Worm (Caenorhabditis elegans) whole organism, L1 larva: Measurements from ENCODE around the gene C49A9.5.

ENCODE experiments used
- C34B4.2 ChIP-seq: sonication (generic microtip); optimal IDR thresholded peaks from 2 replicates; lab custom pipeline; 2017; ENCODE audit warnings: mild to moderate bottlenecking, missing genetic modification characterization, missing compliant biosample characterization
- F16B12.6 ChIP-seq: fragments of 150-350 bp; optimal IDR thresholded peaks from 2 replicates; lab custom pipeline; 2014; ENCODE audit warnings: missing biosample characterization, missing genetic modification characterization
- blmp-1 ChIP-seq: fragments of 150-350 bp; optimal IDR thresholded peaks from 2 replicates; lab custom pipeline; 2014; ENCODE audit warnings: missing biosample characterization, missing genetic modification characterization
- ces-1 ChIP-seq: fragments of 150-350 bp; optimal IDR thresholded peaks from 2 replicates; lab custom pipeline; 2014; ENCODE audit warnings: missing biosample characterization, missing genetic modification reagents, missing genetic modification characterization
- dpl-1 ChIP-seq, 3 experiments: fragments of 150-350 bp in 2 of 3; sonication (generic microtip) in 1 of 3; optimal IDR thresholded peaks; 2 replicates each; lab custom pipeline; 2014 to 2017; ENCODE audit warnings: missing biosample characterization in 3 of 3, missing genetic modification characterization in 3 of 3, missing genetic modification reagents in 3 of 3
- dsc-1 ChIP-seq: sonication (generic microtip); optimal IDR thresholded peaks from 2 replicates; lab custom pipeline; 2016; ENCODE audit warnings: mild to moderate bottlenecking, missing genetic modification characterization, missing compliant biosample characterization
- efl-3 ChIP-seq: fragments of 200-800 bp; sonication (Bioruptor generic); optimal IDR thresholded peaks from 2 replicates; lab custom pipeline; 2018; ENCODE audit warnings: mild to moderate bottlenecking, missing genetic modification characterization, missing compliant biosample characterization
- egl-13 ChIP-seq: sonication (generic microtip); optimal IDR thresholded peaks from 2 replicates; lab custom pipeline; 2016; ENCODE audit warnings: missing genotype, missing genetic modification reagents, missing genetic modification characterization, missing compliant biosample characterization
- egl-27 ChIP-seq, 2 experiments: fragments of 150-350 bp in 1 of 2; sonication (generic microtip); optimal IDR thresholded peaks; 3 replicates each; lab custom pipeline; 2017 to 2018; ENCODE audit warnings: missing biosample characterization in 2 of 2, missing genetic modification characterization in 2 of 2, missing genetic modification reagents in 2 of 2
- elt-2 ChIP-seq: sonication (generic microtip); optimal IDR thresholded peaks from 2 replicates; lab custom pipeline; 2016; ENCODE audit warnings: missing genetic modification characterization, mild to moderate bottlenecking, inconsistent platforms, missing compliant biosample characterization, missing genetic modification reagents
- elt-3 ChIP-seq, 6 experiments: fragments of 150-350 bp in 1 of 6; sonication (generic microtip); optimal IDR thresholded peaks; 2 replicates each; lab custom pipeline; 2017 to 2018; ENCODE audit warnings: missing biosample characterization in 6 of 6, missing genetic modification characterization in 6 of 6, inconsistent platforms in 1 of 6
- fkh-10 ChIP-seq: sonication (generic microtip); optimal IDR thresholded peaks from 2 replicates; lab custom pipeline; 2017; ENCODE audit warnings: missing biosample characterization, missing genetic modification reagents, missing genetic modification characterization
- fkh-4 ChIP-seq: sonication (generic microtip); optimal IDR thresholded peaks from 2 replicates; lab custom pipeline; 2016; ENCODE audit warnings: missing compliant biosample characterization, missing genetic modification characterization, borderline replicate concordance
- grh-1 ChIP-seq: fragments of 200-800 bp; sonication (Bioruptor generic); IDR thresholded peaks from 2 replicates; pipeline ENCODE4 v1.3.6; 2022; ENCODE audit warnings: missing genetic modification reagents, missing genetic modification characterization, missing compliant biosample characterization
- isw-1 ChIP-seq: fragments of 200-800 bp; sonication (Bioruptor generic); IDR thresholded peaks from 2 replicates; pipeline ENCODE4 v1.3.6; 2022; ENCODE audit warnings: missing genetic modification characterization, missing compliant biosample characterization
- jun-1 ChIP-seq: fragments of 150-350 bp; optimal IDR thresholded peaks from 2 replicates; lab custom pipeline; 2014; ENCODE audit warnings: missing biosample characterization, missing genetic modification reagents, missing genetic modification characterization
- lin-14 ChIP-seq: fragments of 200-800 bp; sonication (Bioruptor generic); optimal IDR thresholded peaks from 2 replicates; lab custom pipeline; 2018; ENCODE audit warnings: mild to moderate bottlenecking, missing genetic modification characterization, moderate library complexity, missing compliant biosample characterization
- lin-35 ChIP-seq, 2 experiments: fragments of 150-350 bp; optimal IDR thresholded peaks; 2 replicates each; lab custom pipeline; 2014; ENCODE audit warnings: missing biosample characterization in 2 of 2, missing genetic modification characterization in 2 of 2, missing genetic modification reagents in 2 of 2
- lin-39 ChIP-seq: fragments of 150-350 bp; optimal IDR thresholded peaks from 2 replicates; lab custom pipeline; 2014; ENCODE audit warnings: missing biosample characterization, missing genetic modification reagents, missing genetic modification characterization
- lir-3 ChIP-seq: sonication (generic microtip); optimal IDR thresholded peaks from 2 replicates; lab custom pipeline; 2016; ENCODE audit warnings: mild to moderate bottlenecking, missing genetic modification characterization, moderate library complexity, missing compliant biosample characterization; ENCODE audit not compliant: poor library complexity
- lsy-2 ChIP-seq, 2 experiments: fragments of 150-350 bp; optimal IDR thresholded peaks; 2 replicates each; lab custom pipeline; 2014; ENCODE audit warnings: missing biosample characterization in 2 of 2, missing genetic modification characterization in 2 of 2
- nhr-20 ChIP-seq: sonication (generic microtip); optimal IDR thresholded peaks from 2 replicates; lab custom pipeline; 2016; ENCODE audit warnings: mild to moderate bottlenecking, missing genetic modification characterization, missing compliant biosample characterization
- nhr-47 ChIP-seq: sonication (generic microtip); optimal IDR thresholded peaks from 2 replicates; lab custom pipeline; 2016; ENCODE audit warnings: mild to moderate bottlenecking, missing genetic modification characterization, moderate library complexity, missing compliant biosample characterization
- nhr-85 ChIP-seq: sonication (generic microtip); peaks from one replicate; lab custom pipeline; 2016; ENCODE audit warnings: missing genetic modification characterization, inconsistent platforms, missing compliant biosample characterization
- nhr-90 ChIP-seq: sonication (generic microtip); optimal IDR thresholded peaks from 2 replicates; lab custom pipeline; 2016; ENCODE audit warnings: mild to moderate bottlenecking, missing genetic modification characterization, missing compliant biosample characterization; ENCODE audit not compliant: poor library complexity
- pag-3 ChIP-seq: sonication (generic microtip); optimal IDR thresholded peaks from 2 replicates; lab custom pipeline; 2017; ENCODE audit warnings: missing genetic modification characterization, mild to moderate bottlenecking, missing compliant biosample characterization, antibody characterized with exemption, borderline replicate concordance; ENCODE audit not compliant: insufficient read depth
- rnt-1 ChIP-seq: sonication (generic microtip); optimal IDR thresholded peaks from 2 replicates; lab custom pipeline; 2016; ENCODE audit warnings: mild to moderate bottlenecking, missing genetic modification characterization, moderate library complexity, missing compliant biosample characterization
- sptf-1 ChIP-seq: fragments of 150-350 bp; optimal IDR thresholded peaks from 2 replicates; lab custom pipeline; 2014; ENCODE audit warnings: missing biosample characterization, missing genetic modification characterization
- sup-37 ChIP-seq: fragments of 200-800 bp; sonication (Bioruptor generic); optimal IDR thresholded peaks from 2 replicates; lab custom pipeline; 2018; ENCODE audit warnings: mild to moderate bottlenecking, missing genetic modification characterization, missing compliant biosample characterization
- tbx-2 ChIP-seq: sonication (generic microtip); optimal IDR thresholded peaks from 2 replicates; lab custom pipeline; 2016; ENCODE audit warnings: missing genetic modification characterization, missing compliant biosample characterization
- unc-130 ChIP-seq: fragments of 150-350 bp; optimal IDR thresholded peaks from 2 replicates; lab custom pipeline; 2017; ENCODE audit warnings: missing biosample characterization, missing genetic modification characterization, inconsistent platforms
- unc-62 ChIP-seq: fragments of 150-350 bp; optimal IDR thresholded peaks from 2 replicates; lab custom pipeline; 2014; ENCODE audit warnings: missing biosample characterization, missing genetic modification reagents, missing genetic modification characterization
- vab-15 ChIP-seq: sonication (generic microtip); optimal IDR thresholded peaks from 2 replicates; lab custom pipeline; 2017; ENCODE audit warnings: missing genotype, mild to moderate bottlenecking, missing genetic modification characterization, missing compliant biosample characterization
- zip-4 ChIP-seq: fragments of 200-800 bp; sonication (Bioruptor generic); optimal IDR thresholded peaks from 2 replicates; lab custom pipeline; 2018; ENCODE audit warnings: mild to moderate bottlenecking, missing genetic modification characterization, moderate library complexity, missing compliant biosample characterization
- ztf-11 ChIP-seq, 2 experiments: sonication (generic microtip); optimal IDR thresholded peaks; 2 replicates each; lab custom pipeline; 2016 to 2017; ENCODE audit warnings: missing genetic modification characterization in 2 of 2, missing biosample characterization in 1 of 2, missing compliant biosample characterization in 1 of 2
- ztf-4 ChIP-seq: fragments of 150-350 bp; optimal IDR thresholded peaks from 2 replicates; lab custom pipeline; 2014; ENCODE audit warnings: missing biosample characterization, missing genetic modification characterization

The C49A9.5 gene

ce11 chrIV:6206294-6206776 lies 7.1 kb upstream of the C49A9.5 start, which contains the start of gene C49A9.10 (continued):
- TF ChIP-seq pag-3 (tag; lab: Kevin White, UChicago), result no peak
- TF ChIP-seq fkh-10 (GFP tag; lab: Kevin White, UChicago), result no peak
- TF ChIP-seq sup-37 (GFP tag; lab: Kevin White, UChicago), result peak; percentile 86
- peak; percentile 58 for TF ChIP-seq vab-15 (tag; lab: Kevin White, UChicago)
- peak; percentile 53 for TF ChIP-seq jun-1
- peak; percentile 58 for TF ChIP-seq F16B12.6 (tag; lab: Kevin White, UChicago)
- peak; percentile 96 for TF ChIP-seq tbx-2 (tag; lab: Kevin White, UChicago)
- TF ChIP-seq, all 84 proteins: peak for 65

ce11 chrIV:6209337-6209736 lies 4.1 kb upstream of the C49A9.5 start:
- TF ChIP-seq dsc-1 (no peak), fkh-4 (tag; lab: Kevin White, UChicago) (no peak), ztf-4 (tag; lab: Kevin White, UChicago) (no peak), nhr-20 (no peak), efl-3 (GFP tag; lab: Kevin White, UChicago) (no peak), ztf-11 (tag; optimal IDR thresholded peaks at IDR 0.05; lab: Kevin White, UChicago) (no peak)

DNA sequence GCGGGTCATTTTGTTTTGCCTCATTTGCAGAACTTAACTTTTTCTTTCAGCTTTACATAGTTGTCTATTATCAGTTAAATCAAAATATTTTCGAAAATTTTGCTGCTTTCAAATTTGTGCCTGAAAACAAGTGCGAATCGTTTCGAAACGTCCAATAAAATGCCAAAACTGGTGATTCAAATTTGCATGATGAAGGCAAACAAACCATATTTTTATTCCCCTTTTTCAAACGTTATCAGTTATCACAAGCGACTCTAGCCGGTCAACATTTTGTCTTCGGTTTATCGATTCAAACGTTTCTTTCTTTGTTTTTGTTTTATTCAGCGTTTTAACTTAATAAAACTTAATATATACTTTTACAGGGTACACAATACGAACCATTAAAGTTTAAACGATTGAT lies 2.9 kb upstream of the C49A9.5 start, which contains the start of the genes ugt-24 and C49A9.6:
Gene ugt-24 (minus strand): TSS at position 147 of the 400 bp plus-strand sequence.
Gene C49A9.6 (plus strand): TSS at position 363 of the 400 bp plus-strand sequence.
- TF ChIP-seq sptf-1 (tag; lab: Kevin White, UChicago) (no peak), unc-130 (tag; lab: Kevin White, UChicago) (no peak), blmp-1 (tag; lab: Kevin White, UChicago) (no peak), egl-13 (tag; lab: Kevin White, UChicago) (no peak), lin-35 (GFP tag; optimal IDR thresholded peaks at IDR 0.05; lab: Kevin White, UChicago) (peak in 1 of 2 experiments; percentile 21), nhr-85 (tag; lab: Kevin White, UChicago) (no peak), lsy-2 (tag; optimal IDR thresholded peaks at IDR 0.05; lab: Kevin White, UChicago) (no peak), F16B12.6 (tag; lab: Kevin White, UChicago) (no peak), dpl-1 (GFP tag; optimal IDR thresholded peaks at IDR 0.05; lab: Kevin White, UChicago) (no peak), unc-62 (no peak), C34B4.2 (tag; lab: Kevin White, UChicago) (no peak), elt-2 (tag; lab: Kevin White, UChicago) (peak; percentile 17), lin-39 (tag; lab: Kevin White, UChicago) (no peak), elt-3 (tag; optimal IDR thresholded peaks at IDR 0.05; lab: Kevin White, UChicago) (no peak), egl-27 (tag; optimal IDR thresholded peaks at IDR 0.05; lab: Kevin White, UChicago) (no peak)
- TF ChIP-seq, all 84 proteins: peak for 2

DNA sequence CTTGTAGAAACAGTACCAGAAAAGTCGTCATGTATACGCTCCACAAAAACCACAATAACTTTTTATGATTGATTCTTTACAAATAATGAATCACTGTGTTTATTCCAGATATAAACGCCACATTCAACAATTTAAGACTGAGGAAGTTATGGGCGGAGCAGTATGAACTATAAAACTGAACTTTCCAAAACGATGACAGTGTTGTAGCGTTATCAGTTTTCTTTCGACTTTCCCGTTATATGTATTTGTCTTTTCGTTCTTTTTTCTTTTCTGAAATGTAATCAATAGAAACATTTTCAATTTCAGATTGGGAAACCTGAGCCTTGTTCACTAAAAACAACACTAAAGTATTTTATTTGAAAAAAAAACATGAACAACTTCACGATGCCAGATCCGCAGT lies 3.6 kb downstream of the C49A9.5 start, which contains the start of gene C49A9.9:
Gene C49A9.9 (plus strand): TSS at position 307 of the 400 bp plus-strand sequence.
- no peak for TF ChIP-seq lir-3 (tag; lab: Kevin White, UChicago)
- TF ChIP-seq fkh-4 (tag; lab: Kevin White, UChicago), result no peak
- TF ChIP-seq rnt-1, result no peak

DNA sequence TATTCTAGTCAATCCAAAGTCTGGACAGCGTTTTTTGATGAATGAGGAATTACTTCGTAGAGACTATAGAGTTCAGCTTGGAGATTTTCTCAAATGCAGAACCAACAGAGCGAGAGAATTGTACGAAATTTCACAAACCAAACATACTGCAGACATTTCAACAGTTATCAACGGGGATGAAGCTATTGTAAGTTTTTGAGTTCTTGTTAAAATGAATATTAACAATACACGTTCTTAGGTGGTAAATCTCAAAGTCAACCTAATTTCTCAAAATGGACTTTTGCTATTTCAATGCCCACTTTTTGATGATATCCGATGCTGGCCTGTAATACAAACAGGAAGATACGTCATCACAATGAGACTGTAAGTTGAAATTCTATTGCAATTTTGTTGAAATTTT lies 4.0 kb downstream of the C49A9.5 start:
- TF ChIP-seq lin-14 (GFP tag; lab: Kevin White, UChicago) (no peak), nhr-47 (tag; lab: Kevin White, UChicago) (no peak), fkh-4 (tag; lab: Kevin White, UChicago) (no peak), zip-4 (GFP tag; lab: Kevin White, UChicago) (no peak), grh-1 (GFP tag; lab: Robert Waterston, UW) (no peak), nhr-85 (tag; lab: Kevin White, UChicago) (no peak), nhr-90 (tag; lab: Kevin White, UChicago) (no peak), nhr-20 (no peak), ces-1 (GFP tag; lab: Kevin White, UChicago) (no peak), isw-1 (GFP tag; lab: Robert Waterston, UW) (no peak), fkh-10 (GFP tag; lab: Kevin White, UChicago) (no peak)
